Worm (Caenorhabditis elegans): ENCODE results near the gene srx-42.

- no peak for TF ChIP-seq ceh-9 (tag; optimal IDR thresholded peaks at IDR 0.05)
- no peak for TF ChIP-seq ceh-18 (tag; optimal IDR thresholded peaks at IDR 0.05)
- no peak for TF ChIP-seq ama-1 (optimal IDR thresholded peaks at IDR 0.05)
- no peak for TF ChIP-seq hlh-6 (tag; optimal IDR thresholded peaks at IDR 0.05)
Observed at ce11 chrV:13957691-13958090, 36.9 kb downstream of the srx-42 start.
